Fruit fly (Drosophila melanogaster) whole organism, embryonic: ENCODE results near the gene Ilp6.

Experiments used
- Asciz ChIP-seq: fragments of 200-800 bp; sonication (Bioruptor generic); optimal IDR thresholded peaks from 2 replicates; lab custom pipeline; 2017; ENCODE audit warnings: missing biosample characterization, mild to moderate bottlenecking, missing genetic modification characterization, missing genetic modification reagents
- Atf-2 ChIP-seq: fragments of 200-800 bp; sonication (Bioruptor generic); optimal IDR thresholded peaks from 2 replicates; lab custom pipeline; 2016; ENCODE audit warnings: missing biosample characterization, missing genetic modification characterization
- CG10147 ChIP-seq: fragments of 200-800 bp; sonication (Bioruptor generic); optimal IDR thresholded peaks from 2 replicates; lab custom pipeline; 2019; ENCODE audit warnings: missing biosample characterization, mild to moderate bottlenecking, missing genetic modification characterization, moderate library complexity
- CG11398 ChIP-seq: fragments of 200-800 bp; sonication (Bioruptor generic); optimal IDR thresholded peaks from 2 replicates; lab custom pipeline; 2016; ENCODE audit warnings: missing biosample characterization, missing genetic modification characterization
- CG11456 ChIP-seq: fragments of 200-800 bp; sonication (Bioruptor generic); IDR thresholded peaks from 3 replicates; pipeline ENCODE4 v1.3.6; 2022; ENCODE audit warnings: missing biosample characterization, missing genetic modification characterization
- CG13775 ChIP-seq: fragments of 200-800 bp; sonication (Bioruptor generic); optimal IDR thresholded peaks from 3 replicates; lab custom pipeline; 2017; ENCODE audit warnings: missing biosample characterization, mild to moderate bottlenecking, missing genetic modification characterization
- CG16813 ChIP-seq: fragments of 200-800 bp; sonication (Bioruptor generic); IDR thresholded peaks from 3 replicates; pipeline ENCODE4 v1.3.6; 2022; ENCODE audit warnings: missing biosample characterization, missing genetic modification characterization; ENCODE audit not compliant: partially characterized antibody
- CG1792 ChIP-seq: fragments of 200-800 bp; sonication (Bioruptor generic); optimal IDR thresholded peaks from 2 replicates; lab custom pipeline; 2016; ENCODE audit warnings: missing biosample characterization, missing genetic modification characterization
- CG18262 ChIP-seq: fragments of 200-800 bp; optimal IDR thresholded peaks from 3 replicates; lab custom pipeline; 2019; ENCODE audit warnings: missing biosample characterization, mild to moderate bottlenecking, missing genetic modification characterization, moderate library complexity
- CG1832 ChIP-seq: fragments of 200-800 bp; sonication (Bioruptor generic); optimal IDR thresholded peaks from 2 replicates; lab custom pipeline; 2017; ENCODE audit warnings: missing biosample characterization, mild to moderate bottlenecking, missing genetic modification characterization, inconsistent platforms
- CG31388 ChIP-seq: fragments of 200-800 bp; sonication (Bioruptor generic); optimal IDR thresholded peaks from 2 replicates; lab custom pipeline; 2016; ENCODE audit warnings: missing biosample characterization, missing genetic modification characterization
- CG32532 ChIP-seq: fragments of 200-800 bp; sonication (Bioruptor generic); IDR thresholded peaks from 2 replicates; pipeline ENCODE4 v1.3.6; 2022; ENCODE audit warnings: missing biosample characterization, missing genetic modification characterization
- CG32772 ChIP-seq: fragments of 200-800 bp; sonication (Bioruptor generic); IDR thresholded peaks from 2 replicates; pipeline ENCODE4 v1.3.6; 2022; ENCODE audit warnings: missing biosample characterization, missing genetic modification characterization
- CG43689 ChIP-seq: fragments of 200-800 bp; sonication (Bioruptor generic); IDR thresholded peaks from 2 replicates; pipeline ENCODE4 v1.3.6; 2022; ENCODE audit warnings: missing biosample characterization, missing genetic modification characterization
- CG7839 ChIP-seq: fragments of 200-800 bp; sonication (Bioruptor generic); optimal IDR thresholded peaks from 3 replicates; lab custom pipeline; 2018; ENCODE audit warnings: missing biosample characterization, mild to moderate bottlenecking, missing genetic modification characterization, moderate library complexity
- CG9727 ChIP-seq: fragments of 200-800 bp; sonication (Bioruptor generic); optimal IDR thresholded peaks from 3 replicates; lab custom pipeline; 2017; ENCODE audit warnings: missing biosample characterization, mild to moderate bottlenecking, missing genetic modification characterization
- CG9817 ChIP-seq: fragments of 200-800 bp; sonication (Bioruptor generic); optimal IDR thresholded peaks from 2 replicates; lab custom pipeline; 2018; ENCODE audit warnings: missing biosample characterization, mild to moderate bottlenecking, missing genetic modification characterization, moderate library complexity
- CoRest ChIP-seq: fragments of 200-800 bp; sonication (Bioruptor generic); optimal IDR thresholded peaks from 3 replicates; lab custom pipeline; 2018; ENCODE audit warnings: missing biosample characterization, mild to moderate bottlenecking, missing genetic modification characterization, moderate library complexity
- E2f1 ChIP-seq: fragments of 200-800 bp; sonication (Bioruptor generic); IDR thresholded peaks from 2 replicates; pipeline ENCODE4 v1.3.6; 2022; ENCODE audit warnings: missing biosample characterization, missing genetic modification characterization
- E2f2 ChIP-seq: fragments of 200-800 bp; sonication (Bioruptor generic); IDR thresholded peaks from 2 replicates; pipeline ENCODE4 v1.3.6; 2022; ENCODE audit warnings: missing biosample characterization, missing genetic modification characterization
- H15 ChIP-seq: fragments of 200-800 bp; sonication (Bioruptor generic); IDR thresholded peaks from 3 replicates; pipeline ENCODE4 v1.3.6; 2022; ENCODE audit warnings: missing biosample characterization, missing genetic modification characterization
- Hmx ChIP-seq: fragments of 200-800 bp; sonication (Bioruptor generic); optimal IDR thresholded peaks from 2 replicates; lab custom pipeline; 2016; ENCODE audit warnings: missing biosample characterization, missing genetic modification characterization
- Hsf ChIP-seq: fragments of 200-800 bp; sonication (Bioruptor generic); optimal IDR thresholded peaks from 3 replicates; lab custom pipeline; 2016; ENCODE audit warnings: missing biosample characterization, missing genetic modification characterization
- Lhr ChIP-seq: fragments of 200-800 bp; sonication (Bioruptor generic); optimal IDR thresholded peaks from 3 replicates; lab custom pipeline; 2017; ENCODE audit warnings: mild to moderate bottlenecking, missing biosample characterization, missing genetic modification reagents, missing genetic modification characterization
- Lim3 ChIP-seq: fragments of 200-800 bp; sonication (Bioruptor generic); IDR thresholded peaks from 2 replicates; pipeline ENCODE4 v1.3.6; 2022; ENCODE audit warnings: missing biosample characterization, missing genetic modification characterization
- Med ChIP-seq: fragments of 200-800 bp; sonication (Bioruptor generic); peaks from one replicate; lab custom pipeline; 2016; ENCODE audit warnings: missing biosample characterization, missing genetic modification characterization, mild to moderate bottlenecking, inconsistent platforms, moderate library complexity
- Side ChIP-seq: fragments of 200-800 bp; sonication (Bioruptor generic); optimal IDR thresholded peaks from 2 replicates; lab custom pipeline; 2016; ENCODE audit warnings: missing biosample characterization, missing genetic modification characterization
- YL-1 ChIP-seq: fragments of 200-800 bp; sonication (Bioruptor generic); optimal IDR thresholded peaks from 3 replicates; lab custom pipeline; 2017; ENCODE audit warnings: missing biosample characterization, mild to moderate bottlenecking, missing genetic modification characterization
- ash1 ChIP-seq: fragments of 200-800 bp; sonication (Bioruptor generic); optimal IDR thresholded peaks from 2 replicates; lab custom pipeline; 2018; ENCODE audit warnings: missing biosample characterization, mild to moderate bottlenecking, missing genetic modification characterization
- bab2 ChIP-seq: fragments of 200-800 bp; sonication (Bioruptor generic); optimal IDR thresholded peaks from 2 replicates; lab custom pipeline; 2016; ENCODE audit warnings: missing biosample characterization, missing genetic modification characterization
- bcd ChIP-seq: fragments of 200-800 bp; sonication (Bioruptor generic); optimal IDR thresholded peaks from 2 replicates; lab custom pipeline; 2017; ENCODE audit warnings: missing biosample characterization, mild to moderate bottlenecking, missing genetic modification characterization
- bsh ChIP-seq, 2 experiments: fragments of 200-800 bp; sonication (Bioruptor generic); optimal IDR thresholded peaks; 2 replicates each; lab custom pipeline; 2017 to 2018; ENCODE audit warnings: mild to moderate bottlenecking in 2 of 2, missing biosample characterization in 2 of 2, missing genetic modification characterization in 2 of 2, moderate library complexity in 1 of 2
- cg ChIP-seq: fragments of 200-800 bp; sonication (Bioruptor generic); optimal IDR thresholded peaks from 3 replicates; lab custom pipeline; 2019; ENCODE audit warnings: missing biosample characterization, mild to moderate bottlenecking, missing genetic modification characterization, moderate library complexity
- en ChIP-seq: fragments of 200-800 bp; sonication (Bioruptor generic); optimal IDR thresholded peaks from 2 replicates; lab custom pipeline; 2016; ENCODE audit warnings: missing biosample characterization, missing genetic modification characterization
- exex ChIP-seq: fragments of 200-800 bp; sonication (Bioruptor generic); optimal IDR thresholded peaks from 4 replicates; lab custom pipeline; 2018; ENCODE audit warnings: missing biosample characterization, mild to moderate bottlenecking, missing genetic modification characterization, moderate library complexity
- fd3F ChIP-seq: fragments of 200-800 bp; sonication (Bioruptor generic); optimal IDR thresholded peaks from 2 replicates; lab custom pipeline; 2018; ENCODE audit warnings: missing biosample characterization, mild to moderate bottlenecking, missing genetic modification characterization, moderate library complexity
- ham ChIP-seq: fragments of 200-800 bp; sonication (Bioruptor generic); IDR thresholded peaks from 2 replicates; pipeline ENCODE4 v1.3.6; 2022; ENCODE audit warnings: missing biosample characterization, missing genetic modification characterization
- hkb ChIP-seq, 2 experiments: fragments of 200-800 bp in 1 of 2; fragments of >200 bp in 1 of 2; sonication (Bioruptor generic) in 1 of 2; IDR thresholded peaks in 1 of 2; optimal IDR thresholded peaks in 1 of 2; 2 replicates each; pipeline versions ENCODE4 v1.3.6 to Lab custom; 2017 to 2022; ENCODE audit warnings: missing biosample characterization in 1 of 2, missing genetic modification characterization in 1 of 2
- inv ChIP-seq: fragments of 200-800 bp; sonication (Bioruptor generic); IDR thresholded peaks from 2 replicates; pipeline ENCODE4 v1.3.6; 2022; ENCODE audit warnings: missing biosample characterization, missing genetic modification characterization; ENCODE audit not compliant: partially characterized antibody
- klu ChIP-seq: fragments of 200-800 bp; sonication (Bioruptor generic); IDR thresholded peaks from 2 replicates; pipeline ENCODE4 v1.3.6; 2022; ENCODE audit warnings: missing biosample characterization, missing genetic modification characterization
- nerfin-2 ChIP-seq: fragments of 200-800 bp; sonication (Bioruptor generic); IDR thresholded peaks from 2 replicates; pipeline ENCODE4 v1.3.6; 2022; ENCODE audit warnings: missing biosample characterization, missing genetic modification characterization; ENCODE audit not compliant: partially characterized antibody
- pzg ChIP-seq: fragments of 200-800 bp; sonication (Bioruptor generic); optimal IDR thresholded peaks from 3 replicates; lab custom pipeline; 2018; ENCODE audit warnings: missing biosample characterization, mild to moderate bottlenecking, missing genetic modification characterization, moderate library complexity
- sisA ChIP-seq: fragments of 200-800 bp; sonication (Bioruptor generic); IDR thresholded peaks from 2 replicates; pipeline ENCODE4 v1.3.6; 2022; ENCODE audit warnings: missing biosample characterization, missing genetic modification characterization
- slp2 ChIP-seq: fragments of 200-800 bp; sonication (Bioruptor generic); optimal IDR thresholded peaks from 2 replicates; lab custom pipeline; 2016; ENCODE audit warnings: missing biosample characterization, missing genetic modification characterization
- ssp ChIP-seq: fragments of 200-800 bp; sonication (Bioruptor generic); IDR thresholded peaks from 2 replicates; pipeline ENCODE4 v1.3.6; 2022; ENCODE audit warnings: missing biosample characterization, missing genetic modification characterization
- stwl ChIP-seq: fragments of 200-800 bp; sonication (Bioruptor generic); optimal IDR thresholded peaks from 3 replicates; lab custom pipeline; 2018; ENCODE audit warnings: missing biosample characterization, mild to moderate bottlenecking, missing genetic modification characterization, moderate library complexity
- usp ChIP-seq: fragments of >200 bp; optimal IDR thresholded peaks from 2 replicates; lab custom pipeline; 2017; ENCODE audit warnings: missing biosample characterization, missing genetic modification characterization
- zfh2 ChIP-seq: fragments of 200-800 bp; sonication (Bioruptor generic); optimal IDR thresholded peaks from 2 replicates; lab custom pipeline; 2016; ENCODE audit warnings: missing biosample characterization, missing genetic modification characterization

Gene Ilp6

DNA sequence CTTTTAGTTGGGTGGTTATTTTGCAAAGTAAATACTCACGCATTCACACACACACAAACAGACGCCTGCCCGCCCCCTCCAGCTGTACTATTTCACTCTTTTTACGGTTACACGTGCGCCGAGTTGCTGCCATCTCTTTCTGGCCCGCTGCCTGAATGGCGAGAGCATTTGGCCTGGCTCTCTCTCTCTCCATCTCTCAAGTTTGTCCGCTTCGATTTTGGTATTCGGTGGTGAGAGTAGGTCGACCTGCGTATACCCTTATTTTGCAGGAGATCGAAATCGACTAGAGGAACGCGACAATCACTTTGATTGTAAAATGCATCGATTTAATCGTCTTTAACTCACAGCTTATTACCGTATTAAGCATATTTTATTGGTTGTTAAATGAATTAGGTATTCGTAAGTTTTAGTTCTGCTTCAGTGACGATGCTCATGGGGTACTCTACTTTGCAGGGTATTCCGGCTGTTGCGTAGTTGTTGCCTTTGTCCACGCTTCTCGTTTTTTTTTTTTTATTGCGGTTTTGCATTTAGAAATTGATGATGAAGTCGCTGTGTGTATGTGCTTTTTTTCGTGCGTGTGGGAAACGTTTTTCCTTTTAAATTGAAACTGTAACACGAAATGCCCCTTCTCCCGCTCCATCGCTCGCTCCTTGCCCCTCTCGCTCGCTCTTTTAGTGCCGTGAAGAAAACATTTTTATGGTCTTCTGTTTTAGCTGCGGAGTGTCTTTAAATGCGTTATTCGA, 30.5 kb downstream of the Ilp6 start (continued):
- TF ChIP-seq CoRest: peak; percentile 90
- TF ChIP-seq en (GFP tag; lab: Kevin White, UChicago): peak; percentile 64
- peak; percentile 90 for TF ChIP-seq CG1792 (GFP tag; lab: Kevin White, UChicago)
- TF ChIP-seq CG43689 (GFP tag; lab: Robert Waterston, UW): no peak
- peak; percentile 79 for TF ChIP-seq CG32772 (GFP tag; lab: Robert Waterston, UW)
- no peak for TF ChIP-seq nerfin-2
- peak; percentile 72; the same call in 1 of the 2 replicates for TF ChIP-seq ham (GFP tag; lab: Robert Waterston, UW)
- TF ChIP-seq Side (GFP tag; lab: Kevin White, UChicago): peak; percentile 89
- peak; percentile 86 for TF ChIP-seq sisA (GFP tag; lab: Robert Waterston, UW)
- peak; percentile 87 for TF ChIP-seq CG13775 (GFP tag; lab: Kevin White, UChicago)
- no peak for TF ChIP-seq CG16813 (GFP tag; lab: Robert Waterston, UW)
- TF ChIP-seq CG18262: peak; percentile 89
- peak; percentile 91 for TF ChIP-seq CG9727 (GFP tag; lab: Kevin White, UChicago)
- peak; percentile 81 for TF ChIP-seq CG9817 (tag; lab: Kevin White, UChicago)
- peak; percentile 47 for TF ChIP-seq hkb (optimal IDR thresholded peaks at IDR 0.05; lab: Kevin White, UChicago)
- TF ChIP-seq hkb (GFP tag; IDR thresholded peaks at IDR 0.05; lab: Robert Waterston, UW): peak; percentile 89
- TF ChIP-seq Atf-2 (GFP tag; lab: Kevin White, UChicago): peak; percentile 89
- peak; percentile 88 for TF ChIP-seq E2f1
- TF ChIP-seq Hmx (GFP tag; lab: Kevin White, UChicago): peak; percentile 3
- TF ChIP-seq ash1: peak; percentile 22
- TF ChIP-seq CG31388 (GFP tag; lab: Kevin White, UChicago): peak; percentile 13
- no peak for TF ChIP-seq inv
- peak; percentile 89 for TF ChIP-seq CG10147 (GFP tag; lab: Kevin White, UChicago)
- no peak for TF ChIP-seq pzg
- TF ChIP-seq Lhr (GFP tag; lab: Kevin White, UChicago): peak; percentile 63
- TF ChIP-seq klu (GFP tag; lab: Robert Waterston, UW): peak; percentile 73
- TF ChIP-seq bab2 (GFP tag; lab: Kevin White, UChicago): peak; percentile 88
- peak; percentile 87 for TF ChIP-seq CG32532 (GFP tag; lab: Robert Waterston, UW)
- TF ChIP-seq fd3F (GFP tag; lab: Kevin White, UChicago): peak; percentile 75
- no peak for TF ChIP-seq usp (GFP tag; lab: Kevin White, UChicago)
- peak; percentile 46; the same call in 1 of the 3 replicates for TF ChIP-seq H15 (GFP tag; lab: Robert Waterston, UW)
- TF ChIP-seq CG1832 (GFP tag; lab: Kevin White, UChicago): peak; percentile 85
- TF ChIP-seq bsh (GFP tag; optimal IDR thresholded peaks at IDR 0.05; lab: Kevin White, UChicago): peak; percentile 77 to 88
- TF ChIP-seq Med (GFP tag; lab: Kevin White, UChicago): peak; percentile 97
- TF ChIP-seq slp2 (GFP tag; lab: Kevin White, UChicago): peak; percentile 92
- TF ChIP-seq CG11456 (GFP tag; lab: Robert Waterston, UW): peak; percentile 63; the same call in 2 of the 3 replicates
- TF ChIP-seq Asciz (GFP tag; lab: Kevin White, UChicago): peak; percentile 75
- TF ChIP-seq E2f2: peak; percentile 71
- 0 out of 2 replicates have a peak, but pooled peaks have one; percentile 22 for TF ChIP-seq Lim3 (GFP tag; lab: Robert Waterston, UW)
- TF ChIP-seq cg (GFP tag; lab: Kevin White, UChicago): peak; percentile 71
- peak; percentile 54 for TF ChIP-seq exex
- no peak for TF ChIP-seq stwl (tag; lab: Kevin White, UChicago)
- TF ChIP-seq CG11398: peak; percentile 88
- peak; percentile 92 for TF ChIP-seq CG7839
- peak; percentile 65 for TF ChIP-seq ssp (GFP tag; lab: Robert Waterston, UW)
- TF ChIP-seq Hsf (GFP tag; lab: Kevin White, UChicago): peak; percentile 91
- TF ChIP-seq zfh2 (GFP tag; lab: Kevin White, UChicago): peak; percentile 93
- peak; percentile 87 for TF ChIP-seq bcd (GFP tag; lab: Kevin White, UChicago)
- peak; percentile 47 for TF ChIP-seq YL-1
